Worm (Caenorhabditis elegans) whole organism, midembryonic: Measurements from ENCODE around the gene twk-46.

Experiments
- T22C8.4 ChIP-seq: fragments of 200-800 bp; sonication (Bioruptor generic); IDR thresholded peaks from 2 replicates; pipeline ENCODE4 v1.3.6; 2022; ENCODE audit warnings: missing genetic modification characterization, missing compliant biosample characterization
- cog-1 ChIP-seq: sonication (generic microtip); optimal IDR thresholded peaks from 2 replicates; lab custom pipeline; 2016; ENCODE audit warnings: missing genetic modification characterization, missing compliant biosample characterization
- flt-1 ChIP-seq: fragments of 200-800 bp; sonication (Bioruptor generic); IDR thresholded peaks from 2 replicates; pipeline ENCODE4 v1.3.6; 2022; ENCODE audit warnings: missing genetic modification characterization, missing compliant biosample characterization
- klf-2 ChIP-seq: fragments of 200-800 bp; sonication (Bioruptor generic); conservative IDR thresholded peaks from 2 replicates; pipeline ENCODE4 v1.3.6; 2022; ENCODE audit warnings: missing genetic modification reagents, missing genetic modification characterization, missing compliant biosample characterization
- med-1 ChIP-seq: sonication (generic microtip); optimal IDR thresholded peaks from 2 replicates; lab custom pipeline; 2017; ENCODE audit warnings: missing genetic modification characterization, mild to moderate bottlenecking, missing compliant biosample characterization, antibody characterized with exemption, missing genetic modification reagents; ENCODE audit not compliant: insufficient read depth
- ref-1 ChIP-seq: fragments of 200-800 bp; sonication (Bioruptor generic); conservative IDR thresholded peaks from 2 replicates; pipeline ENCODE4 v1.3.6; 2022; ENCODE audit warnings: missing genetic modification reagents, missing genetic modification characterization, missing compliant biosample characterization
- tab-1 ChIP-seq: fragments of 200-800 bp; sonication (Bioruptor generic); IDR thresholded peaks from 2 replicates; pipeline ENCODE4 v1.3.6; 2022; ENCODE audit warnings: missing genetic modification characterization, missing compliant biosample characterization
- ztf-23 ChIP-seq: fragments of 200-800 bp; sonication (Bioruptor generic); IDR thresholded peaks from 2 replicates; pipeline ENCODE4 v1.3.6; 2022; ENCODE audit warnings: missing genetic modification reagents, missing genetic modification characterization, missing compliant biosample characterization
- ztf-29 ChIP-seq: fragments of 200-800 bp; sonication (Bioruptor generic); IDR thresholded peaks from 2 replicates; pipeline ENCODE4 v1.3.6; 2022; ENCODE audit warnings: missing genetic modification reagents, missing genetic modification characterization, missing compliant biosample characterization

The twk-46 gene

DNA sequence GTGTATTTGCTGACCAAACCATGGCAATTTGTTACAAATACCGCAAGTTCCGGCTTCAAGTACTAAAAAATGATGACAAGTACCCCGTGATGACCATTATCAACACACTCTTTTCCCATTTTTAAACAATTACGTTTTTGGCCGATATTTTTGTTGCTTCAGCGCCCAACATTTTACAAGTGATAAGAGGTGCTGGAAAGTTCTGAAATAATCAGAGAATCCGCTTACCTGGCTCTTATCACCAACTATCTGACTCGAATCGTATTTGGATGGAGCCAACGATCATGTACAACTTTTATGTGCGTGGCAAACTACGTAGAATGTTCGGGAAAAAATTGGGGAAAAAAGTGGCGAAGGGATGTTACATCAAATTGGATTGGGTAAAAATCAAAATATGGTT, 6.7 kb upstream of the twk-46 start:
- no peak for TF ChIP-seq ztf-23 (GFP tag; lab: Robert Waterston, UW)
- TF ChIP-seq ztf-29 (GFP tag; lab: Robert Waterston, UW) = no peak

DNA sequence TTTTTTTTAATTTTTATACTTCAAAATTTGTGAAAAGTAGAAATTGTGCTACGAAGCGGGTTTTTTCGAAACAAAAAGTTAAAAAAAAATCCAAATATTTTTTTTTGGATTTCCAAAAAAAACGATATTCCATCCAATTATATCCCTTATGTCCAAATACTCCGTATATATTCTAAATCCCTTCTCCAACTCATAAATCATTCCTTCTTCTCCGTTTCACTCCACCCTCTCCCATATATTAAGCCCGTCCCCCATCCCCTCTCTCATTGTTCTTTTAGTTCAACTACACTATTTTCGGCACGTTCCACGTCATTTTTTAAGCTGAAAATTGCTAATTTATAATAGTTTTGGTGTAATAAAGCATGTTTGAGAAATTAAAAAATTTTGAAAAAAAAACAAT, 2.4 kb upstream of the twk-46 start:
- TF ChIP-seq T22C8.4 (GFP tag; lab: Robert Waterston, UW) (no peak), med-1 (GFP tag; lab: Kevin White, UChicago) (no peak), ref-1 (GFP tag; lab: Robert Waterston, UW) (no peak), tab-1 (GFP tag; lab: Robert Waterston, UW) (no peak), flt-1 (GFP tag; lab: Robert Waterston, UW) (no peak), klf-2 (GFP tag; lab: Robert Waterston, UW) (no peak), cog-1 (no peak), ztf-29 (GFP tag; lab: Robert Waterston, UW) (no peak), ztf-23 (GFP tag; lab: Robert Waterston, UW) (no peak)

DNA sequence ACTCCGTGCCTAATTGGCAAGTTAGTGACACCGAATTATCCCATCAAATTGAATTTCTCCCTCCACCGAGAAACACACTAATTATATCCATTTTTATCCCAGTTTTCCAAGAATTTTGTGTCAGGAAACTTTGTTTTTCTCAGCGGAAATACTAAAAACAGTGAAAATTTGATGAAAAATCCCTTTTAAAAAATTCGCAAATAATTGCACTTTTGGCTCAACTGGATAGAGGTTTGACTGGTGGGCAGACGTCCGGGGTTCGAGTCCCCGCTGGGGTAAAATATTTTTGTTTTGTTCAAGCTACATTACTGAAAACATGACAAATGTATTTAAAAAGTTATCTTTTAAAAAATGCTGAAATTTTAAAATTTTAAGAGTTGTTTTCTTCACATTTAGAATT, 1.9 kb upstream of the twk-46 start:
- TF ChIP-seq tab-1 (GFP tag; lab: Robert Waterston, UW) (no peak), klf-2 (GFP tag; lab: Robert Waterston, UW) (no peak), ref-1 (GFP tag; lab: Robert Waterston, UW) (no peak), cog-1 (no peak), ztf-29 (GFP tag; lab: Robert Waterston, UW) (no peak), T22C8.4 (GFP tag; lab: Robert Waterston, UW) (no peak), ztf-23 (GFP tag; lab: Robert Waterston, UW) (no peak), med-1 (GFP tag; lab: Kevin White, UChicago) (no peak), flt-1 (GFP tag; lab: Robert Waterston, UW) (no peak)

DNA sequence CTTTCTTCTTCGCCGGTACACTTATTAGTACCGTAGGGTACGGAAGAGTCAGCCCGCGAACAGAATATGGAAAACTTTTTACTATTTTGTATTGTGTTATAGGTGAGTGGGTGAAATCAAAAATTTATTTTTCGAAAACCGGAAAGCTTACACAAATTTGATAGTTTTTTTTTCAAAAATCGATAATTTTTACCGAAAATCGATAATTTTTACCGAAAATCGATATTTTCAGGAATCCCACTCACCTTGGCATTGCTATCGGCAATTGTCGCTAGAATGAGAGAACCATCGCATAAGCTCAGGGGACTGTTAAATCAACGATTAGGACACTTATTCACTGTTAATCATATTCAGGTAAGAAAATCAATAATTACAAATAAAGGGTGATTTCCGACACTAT, 3.4 kb downstream of the twk-46 start:
- TF ChIP-seq T22C8.4 (GFP tag; lab: Robert Waterston, UW) (peak; percentile 44; the same call in 1 of the 2 replicates), tab-1 (GFP tag; lab: Robert Waterston, UW) (no peak), ref-1 (GFP tag; lab: Robert Waterston, UW) (no peak), cog-1 (no peak)

DNA sequence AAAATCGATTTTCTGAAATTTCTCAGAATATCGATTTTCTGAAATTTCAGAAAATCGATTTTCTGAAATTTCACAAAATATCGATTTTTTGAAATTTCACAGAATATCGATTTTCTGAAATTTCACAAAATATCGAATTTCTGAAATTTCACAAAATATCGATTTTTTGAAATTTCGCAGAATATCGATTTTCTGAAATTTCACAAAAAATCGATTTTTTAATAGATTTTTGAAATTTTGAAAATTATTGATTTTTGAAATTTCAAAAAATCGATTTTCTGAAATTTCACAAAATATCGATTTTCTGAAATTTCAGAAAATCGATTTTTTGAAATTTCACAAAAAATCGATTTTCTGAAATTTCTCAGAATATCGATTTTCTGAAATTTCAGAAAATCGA, 6.0 kb downstream of the twk-46 start:
- peak; percentile 66 for TF ChIP-seq T22C8.4 (GFP tag; lab: Robert Waterston, UW)

DNA sequence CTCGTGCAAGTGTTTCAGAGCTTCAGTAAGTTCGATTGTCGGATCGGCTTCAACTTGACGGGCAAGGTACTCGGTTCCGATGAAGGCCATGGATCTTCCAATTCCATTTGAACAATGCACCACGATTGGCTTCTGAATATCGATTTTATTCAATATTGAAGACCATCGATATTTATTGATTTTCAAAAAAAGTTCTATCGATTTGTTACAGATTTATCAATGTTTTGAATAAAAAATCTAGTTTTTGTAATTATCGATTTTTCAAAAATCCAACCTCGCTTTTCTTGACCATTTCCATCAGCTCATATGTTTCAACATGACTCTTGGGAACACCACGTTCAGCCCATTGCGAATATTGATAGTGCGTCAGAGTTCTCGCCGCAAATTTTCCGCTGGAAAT, 8.9 kb downstream of the twk-46 start:
- TF ChIP-seq ztf-29 (GFP tag; lab: Robert Waterston, UW) (no peak), T22C8.4 (GFP tag; lab: Robert Waterston, UW) (0 out of 2 replicates have a peak, but pooled peaks have one; percentile 7), klf-2 (GFP tag; lab: Robert Waterston, UW) (no peak)

DNA sequence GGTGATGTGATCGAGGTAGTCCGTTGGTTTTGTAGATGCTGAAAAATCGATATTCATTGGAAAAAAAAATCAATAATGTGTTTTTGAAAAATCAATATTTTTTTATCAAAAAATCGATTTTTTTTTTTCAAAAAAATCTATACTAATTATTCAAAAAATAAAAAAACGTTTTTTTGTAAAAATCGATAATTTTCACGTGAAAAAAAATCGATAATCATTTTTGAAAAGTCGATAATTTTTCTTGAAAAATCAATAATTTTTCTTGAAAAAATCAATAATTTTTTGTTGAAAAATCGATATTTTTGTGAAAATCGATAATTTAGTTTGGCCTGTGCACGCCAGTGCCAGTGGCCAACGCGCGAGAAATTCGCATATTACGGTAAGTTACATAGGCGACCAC, 13.2 kb downstream of the twk-46 start:
- TF ChIP-seq T22C8.4 (GFP tag; lab: Robert Waterston, UW) (peak; percentile 85), ztf-23 (GFP tag; lab: Robert Waterston, UW) (no peak), tab-1 (GFP tag; lab: Robert Waterston, UW) (no peak), flt-1 (GFP tag; lab: Robert Waterston, UW) (no peak), ztf-29 (GFP tag; lab: Robert Waterston, UW) (no peak), med-1 (GFP tag; lab: Kevin White, UChicago) (no peak), klf-2 (GFP tag; lab: Robert Waterston, UW) (no peak), ref-1 (GFP tag; lab: Robert Waterston, UW) (no peak), cog-1 (no peak)

DNA sequence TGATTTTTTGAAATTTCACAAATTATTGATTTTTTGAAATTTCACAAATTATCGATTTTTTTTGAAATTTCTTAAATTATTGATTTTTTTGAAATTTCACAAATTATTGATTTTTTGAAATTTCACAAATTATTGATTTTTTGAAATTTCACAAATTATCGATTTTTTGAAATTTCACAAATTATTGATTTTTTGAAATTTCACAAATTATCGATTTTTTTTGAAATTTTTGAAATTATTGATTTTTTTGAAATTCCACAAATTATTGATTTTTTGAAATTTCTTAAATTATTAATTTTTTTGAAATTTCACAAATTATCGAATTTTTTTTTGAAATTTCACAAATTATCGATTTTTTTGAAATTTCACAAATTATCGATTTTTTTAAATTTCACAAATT, 15.2 kb downstream of the twk-46 start:
- peak; percentile 92 for TF ChIP-seq T22C8.4 (GFP tag; lab: Robert Waterston, UW)

DNA sequence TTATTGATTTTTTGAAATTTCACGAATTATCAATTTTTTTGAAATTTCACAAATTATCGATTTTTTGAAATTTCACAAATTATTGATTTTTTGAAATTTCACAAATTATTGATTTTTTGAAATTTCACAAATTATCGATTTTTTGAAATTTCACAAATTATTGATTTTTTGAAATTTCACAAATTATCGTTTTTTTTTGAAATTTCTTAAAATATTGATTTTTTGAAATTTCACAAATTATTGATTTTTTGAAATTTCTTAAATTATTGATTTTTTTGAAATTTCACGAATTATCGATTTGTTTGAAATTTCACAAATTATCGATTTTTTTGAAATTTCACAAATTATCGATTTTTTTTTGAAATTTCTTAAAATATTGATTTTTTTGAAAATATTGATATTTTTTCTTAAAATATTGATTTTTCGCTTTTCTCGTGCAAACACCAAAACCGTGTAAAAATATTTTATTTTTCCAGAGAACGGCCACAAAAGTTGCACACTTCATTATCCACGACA, 16.2 kb downstream of the twk-46 start:
- TF ChIP-seq T22C8.4 (GFP tag; lab: Robert Waterston, UW) = peak; percentile 92

DNA sequence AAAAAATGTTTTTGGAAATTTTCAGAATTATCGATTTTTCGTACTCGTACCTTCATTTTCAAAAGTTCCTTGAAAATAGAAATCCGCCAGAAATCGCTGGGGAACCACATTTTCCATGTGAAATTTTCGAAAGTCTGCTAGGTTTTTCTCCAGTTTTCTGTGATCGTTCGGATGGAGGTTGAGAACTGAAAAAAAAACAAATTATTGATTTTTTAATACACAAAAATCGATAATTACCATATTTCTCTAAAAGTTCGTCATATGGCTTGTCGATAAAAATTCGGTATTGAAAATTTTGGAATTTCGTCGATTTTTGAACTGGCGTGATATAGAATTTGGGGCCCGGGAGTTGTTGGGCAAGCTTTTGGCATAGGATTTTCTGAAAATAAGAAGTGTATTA, 16.9 kb downstream of the twk-46 start:
- TF ChIP-seq tab-1 (GFP tag; lab: Robert Waterston, UW) = no peak
- TF ChIP-seq ref-1 (GFP tag; lab: Robert Waterston, UW) = no peak
- TF ChIP-seq flt-1 (GFP tag; lab: Robert Waterston, UW) = no peak
- TF ChIP-seq T22C8.4 (GFP tag; lab: Robert Waterston, UW) = peak; percentile 6; the same call in 1 of the 2 replicates

DNA sequence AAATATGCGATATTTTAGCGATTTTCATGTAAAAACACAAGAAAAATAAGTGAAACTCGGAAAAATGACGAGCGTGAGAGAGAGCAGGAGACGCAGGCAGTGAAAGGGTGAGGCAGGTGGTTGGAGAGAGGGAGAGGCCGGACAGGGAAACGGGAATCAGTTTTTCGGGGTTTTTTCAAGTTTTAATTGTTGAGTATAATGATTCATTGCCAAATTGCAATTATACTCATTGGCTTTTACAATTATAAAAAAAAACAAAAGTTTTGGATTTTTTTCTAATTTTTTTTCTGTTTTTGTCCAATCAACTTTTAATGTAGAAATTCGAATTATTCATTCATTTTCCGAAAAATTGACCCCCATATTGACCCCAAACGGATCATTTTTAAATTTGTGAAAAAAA, 22.6 kb downstream of the twk-46 start, which contains the start of gene nhr-95:
Gene nhr-95, minus strand, starts transcription at position 101 of the 400 bp plus-strand sequence.
- no peak for TF ChIP-seq tab-1 (GFP tag; lab: Robert Waterston, UW)
- TF ChIP-seq ztf-23 (GFP tag; lab: Robert Waterston, UW) = no peak
- TF ChIP-seq T22C8.4 (GFP tag; lab: Robert Waterston, UW) = no peak
- no peak for TF ChIP-seq ref-1 (GFP tag; lab: Robert Waterston, UW)
- no peak for TF ChIP-seq klf-2 (GFP tag; lab: Robert Waterston, UW)
